Fruit fly (Drosophila melanogaster) whole organism, embryonic: ENCODE measurements around the gene Tango2.

Source experiments
- Ada2b ChIP-seq: fragments of 200-800 bp; sonication (Bioruptor generic); IDR thresholded peaks from 2 replicates; pipeline ENCODE4 v1.3.6; 2022; ENCODE audit warnings: missing biosample characterization, missing genetic modification characterization
- Bgb ChIP-seq: fragments of 200-800 bp; sonication (Bioruptor generic); IDR thresholded peaks from 2 replicates; pipeline ENCODE4 v1.3.6; 2022; ENCODE audit warnings: missing biosample characterization, missing genetic modification characterization; ENCODE audit not compliant: partially characterized antibody
- BtbVII ChIP-seq: fragments of 200-800 bp; sonication (Bioruptor generic); optimal IDR thresholded peaks from 3 replicates; lab custom pipeline; 2017; ENCODE audit warnings: missing biosample characterization, mild to moderate bottlenecking, missing genetic modification characterization
- CG10209 ChIP-seq: fragments of 200-800 bp; sonication (Bioruptor generic); optimal IDR thresholded peaks from 3 replicates; lab custom pipeline; 2017; ENCODE audit warnings: missing biosample characterization, mild to moderate bottlenecking, missing genetic modification characterization, missing genetic modification reagents
- CG11247 ChIP-seq: fragments of 200-800 bp; sonication (Bioruptor generic); IDR thresholded peaks from 2 replicates; pipeline ENCODE4 v1.3.6; 2022; ENCODE audit warnings: missing biosample characterization, missing genetic modification characterization
- CG11398 ChIP-seq: fragments of 200-800 bp; sonication (Bioruptor generic); optimal IDR thresholded peaks from 2 replicates; lab custom pipeline; 2016; ENCODE audit warnings: missing biosample characterization, missing genetic modification characterization
- CG12769 ChIP-seq: fragments of 200-800 bp; sonication (Bioruptor generic); optimal IDR thresholded peaks from 2 replicates; lab custom pipeline; 2019; ENCODE audit warnings: missing biosample characterization, mild to moderate bottlenecking, missing genetic modification characterization, moderate library complexity
- CG13296 ChIP-seq: fragments of 200-800 bp; sonication (Bioruptor generic); optimal IDR thresholded peaks from 3 replicates; lab custom pipeline; 2018; ENCODE audit warnings: missing biosample characterization, mild to moderate bottlenecking, missing genetic modification characterization
- CG13775 ChIP-seq: fragments of 200-800 bp; sonication (Bioruptor generic); optimal IDR thresholded peaks from 3 replicates; lab custom pipeline; 2017; ENCODE audit warnings: missing biosample characterization, mild to moderate bottlenecking, missing genetic modification characterization
- CG13894 ChIP-seq: fragments of 200-800 bp; sonication (Bioruptor generic); optimal IDR thresholded peaks from 3 replicates; lab custom pipeline; 2018; ENCODE audit warnings: missing biosample characterization, mild to moderate bottlenecking, missing genetic modification characterization, moderate library complexity
- CG14667 ChIP-seq: fragments of 200-800 bp; sonication (Bioruptor generic); IDR thresholded peaks from 2 replicates; pipeline ENCODE4 v1.3.6; 2022; ENCODE audit warnings: missing biosample characterization, missing genetic modification characterization
- CG1529 ChIP-seq: fragments of 200-800 bp; sonication (Bioruptor generic); optimal IDR thresholded peaks from 3 replicates; lab custom pipeline; 2018; ENCODE audit warnings: missing biosample characterization, missing genetic modification characterization
- CG17328 ChIP-seq: fragments of 200-800 bp; sonication (Bioruptor generic); IDR thresholded peaks from 2 replicates; pipeline ENCODE4 v1.3.6; 2022; ENCODE audit warnings: missing biosample characterization, missing genetic modification characterization
- CG1792 ChIP-seq: fragments of 200-800 bp; sonication (Bioruptor generic); optimal IDR thresholded peaks from 2 replicates; lab custom pipeline; 2016; ENCODE audit warnings: missing biosample characterization, missing genetic modification characterization
- CG2120 ChIP-seq: fragments of 200-800 bp; sonication (Bioruptor generic); optimal IDR thresholded peaks from 3 replicates; lab custom pipeline; 2016; ENCODE audit warnings: missing biosample characterization, missing genetic modification characterization
- CG2889 ChIP-seq: fragments of 200-800 bp; sonication (Bioruptor generic); IDR thresholded peaks from 3 replicates; pipeline ENCODE4 v1.3.6; 2022; ENCODE audit warnings: missing biosample characterization, missing genetic modification characterization
- CG31441 ChIP-seq: fragments of 200-800 bp; sonication (Bioruptor generic); IDR thresholded peaks from 2 replicates; pipeline ENCODE4 v1.3.6; 2022; ENCODE audit warnings: missing biosample characterization, missing genetic modification characterization
- CG4360 ChIP-seq: fragments of 200-800 bp; sonication (Bioruptor generic); IDR thresholded peaks from 2 replicates; pipeline ENCODE4 v1.3.6; 2022; ENCODE audit warnings: missing biosample characterization, missing genetic modification characterization
- CG4707 ChIP-seq: fragments of 200-800 bp; sonication (Bioruptor generic); optimal IDR thresholded peaks from 2 replicates; lab custom pipeline; 2018; ENCODE audit warnings: missing biosample characterization, mild to moderate bottlenecking, missing genetic modification characterization, moderate library complexity
- CG5180 ChIP-seq: fragments of 200-800 bp; sonication (Bioruptor generic); optimal IDR thresholded peaks from 3 replicates; lab custom pipeline; 2017; ENCODE audit warnings: missing biosample characterization, missing genetic modification characterization, mild to moderate bottlenecking, moderate library complexity, missing genetic modification reagents
- CG8765 ChIP-seq: fragments of 200-800 bp; sonication (Bioruptor generic); IDR thresholded peaks from 2 replicates; pipeline ENCODE4 v1.3.6; 2022; ENCODE audit warnings: missing biosample characterization, missing genetic modification characterization
- CG9727 ChIP-seq: fragments of 200-800 bp; sonication (Bioruptor generic); optimal IDR thresholded peaks from 3 replicates; lab custom pipeline; 2017; ENCODE audit warnings: missing biosample characterization, mild to moderate bottlenecking, missing genetic modification characterization
- CG9817 ChIP-seq: fragments of 200-800 bp; sonication (Bioruptor generic); optimal IDR thresholded peaks from 2 replicates; lab custom pipeline; 2018; ENCODE audit warnings: missing biosample characterization, mild to moderate bottlenecking, missing genetic modification characterization, moderate library complexity
- CG9876 ChIP-seq: fragments of 200-800 bp; sonication (Bioruptor generic); optimal IDR thresholded peaks from 2 replicates; lab custom pipeline; 2016; ENCODE audit warnings: missing biosample characterization, missing genetic modification characterization
- H15 ChIP-seq: fragments of 200-800 bp; sonication (Bioruptor generic); IDR thresholded peaks from 3 replicates; pipeline ENCODE4 v1.3.6; 2022; ENCODE audit warnings: missing biosample characterization, missing genetic modification characterization
- Lim3 ChIP-seq: fragments of 200-800 bp; sonication (Bioruptor generic); IDR thresholded peaks from 2 replicates; pipeline ENCODE4 v1.3.6; 2022; ENCODE audit warnings: missing biosample characterization, missing genetic modification characterization
- Max ChIP-seq: fragments of 200-800 bp; sonication (Bioruptor generic); optimal IDR thresholded peaks from 2 replicates; lab custom pipeline; 2016; ENCODE audit warnings: missing biosample characterization, mild to moderate bottlenecking, missing genetic modification characterization
- Meics ChIP-seq: fragments of 200-800 bp; sonication (Bioruptor generic); optimal IDR thresholded peaks from 2 replicates; lab custom pipeline; 2017; ENCODE audit warnings: missing biosample characterization, mild to moderate bottlenecking, missing genetic modification characterization
- NC2α ChIP-seq: fragments of 200-800 bp; sonication (Bioruptor generic); optimal IDR thresholded peaks from 2 replicates; lab custom pipeline; 2016; ENCODE audit warnings: missing biosample characterization, missing genetic modification characterization
- Side ChIP-seq: fragments of 200-800 bp; sonication (Bioruptor generic); optimal IDR thresholded peaks from 2 replicates; lab custom pipeline; 2016; ENCODE audit warnings: missing biosample characterization, missing genetic modification characterization
- ac ChIP-seq: fragments of 200-800 bp; sonication (Bioruptor generic); optimal IDR thresholded peaks from 3 replicates; lab custom pipeline; 2017; ENCODE audit warnings: missing biosample characterization, mild to moderate bottlenecking, missing genetic modification characterization
- aop ChIP-seq: fragments of 200-800 bp; sonication (Bioruptor generic); IDR thresholded peaks from 2 replicates; pipeline ENCODE4 v1.3.6; 2022; ENCODE audit warnings: missing biosample characterization, missing genetic modification characterization
- ato ChIP-seq: fragments of 200-800 bp; sonication (Bioruptor generic); IDR thresholded peaks from 2 replicates; pipeline ENCODE4 v1.3.6; 2022; ENCODE audit warnings: missing biosample characterization, missing genetic modification characterization; ENCODE audit not compliant: partially characterized antibody
- dysf ChIP-seq: fragments of 200-800 bp; sonication (Bioruptor generic); IDR thresholded peaks from 3 replicates; pipeline ENCODE4 v1.3.6; 2022; ENCODE audit warnings: missing biosample characterization, missing genetic modification characterization
- ems ChIP-seq: fragments of 200-800 bp; sonication (Bioruptor generic); optimal IDR thresholded peaks from 3 replicates; lab custom pipeline; 2016; ENCODE audit warnings: missing biosample characterization, missing genetic modification characterization
- fu2 ChIP-seq: fragments of 200-800 bp; sonication (Bioruptor generic); optimal IDR thresholded peaks from 2 replicates; lab custom pipeline; 2016; ENCODE audit warnings: missing biosample characterization, missing genetic modification characterization
- gem ChIP-seq: fragments of 200-800 bp; sonication (Bioruptor generic); optimal IDR thresholded peaks from 2 replicates; lab custom pipeline; 2019; ENCODE audit warnings: missing biosample characterization, mild to moderate bottlenecking, missing genetic modification characterization, moderate library complexity
- gfzf ChIP-seq: fragments of 200-800 bp; sonication (Bioruptor generic); optimal IDR thresholded peaks from 2 replicates; lab custom pipeline; 2016; ENCODE audit warnings: missing biosample characterization, mild to moderate bottlenecking, missing genetic modification characterization, moderate library complexity
- jigr1 ChIP-seq: fragments of 200-800 bp; sonication (Bioruptor generic); IDR thresholded peaks from 3 replicates; pipeline ENCODE4 v1.3.6; 2022; ENCODE audit warnings: missing biosample characterization, missing genetic modification characterization
- luna ChIP-seq: fragments of 200-800 bp; sonication (Bioruptor generic); optimal IDR thresholded peaks from 2 replicates; lab custom pipeline; 2016; ENCODE audit warnings: missing biosample characterization, missing genetic modification characterization
- mirr ChIP-seq: fragments of 200-800 bp; sonication (Bioruptor generic); optimal IDR thresholded peaks from 3 replicates; lab custom pipeline; 2018; ENCODE audit warnings: missing biosample characterization, mild to moderate bottlenecking, missing genetic modification characterization
- psq ChIP-seq: fragments of 200-800 bp; sonication (Bioruptor generic); optimal IDR thresholded peaks from 2 replicates; lab custom pipeline; 2017; ENCODE audit warnings: missing biosample characterization, missing genetic modification characterization
- sc ChIP-seq, 3 experiments: fragments of >200 bp in 2 of 3; fragments of 200-800 bp in 1 of 3; sonication (Bioruptor generic) in 1 of 3; optimal IDR thresholded peaks; 2 replicates in 2 of 3; 3 replicates in 1 of 3; lab custom pipeline; 2017; ENCODE audit warnings: mild to moderate bottlenecking in 1 of 3, missing biosample characterization in 1 of 3, missing genetic modification characterization in 1 of 3, missing genetic modification reagents in 1 of 3
- sna ChIP-seq: fragments of 200-800 bp; sonication (Bioruptor generic); IDR thresholded peaks from 2 replicates; pipeline ENCODE4 v1.3.6; 2022; ENCODE audit warnings: missing biosample characterization, missing genetic modification characterization; ENCODE audit not compliant: partially characterized antibody
- stc ChIP-seq: fragments of 200-800 bp; sonication (Bioruptor generic); IDR thresholded peaks from 2 replicates; pipeline ENCODE4 v1.3.6; 2022; ENCODE audit warnings: missing biosample characterization, missing genetic modification characterization
- sug ChIP-seq: fragments of 200-800 bp; optimal IDR thresholded peaks from 2 replicates; lab custom pipeline; 2019; ENCODE audit warnings: missing biosample characterization, mild to moderate bottlenecking, missing genetic modification characterization, moderate library complexity
- zf30C ChIP-seq: fragments of 200-800 bp; sonication (Bioruptor generic); optimal IDR thresholded peaks from 3 replicates; lab custom pipeline; 2018; ENCODE audit warnings: missing biosample characterization, mild to moderate bottlenecking, missing genetic modification characterization
- zfh1 ChIP-seq: fragments of 200-800 bp; sonication (Bioruptor generic); IDR thresholded peaks from 3 replicates; pipeline ENCODE4 v1.3.6; 2022; ENCODE audit warnings: missing biosample characterization, missing genetic modification characterization

The Tango2 gene

dm6 chrX:13639998-13640691, 23.4 kb downstream of the Tango2 start (continued):
- TF ChIP-seq fu2 (GFP tag; lab: Kevin White, UChicago) (peak; percentile 97), CG13296 (GFP tag; lab: Kevin White, UChicago) (peak; percentile 99), CG9727 (GFP tag; lab: Kevin White, UChicago) (peak; percentile 97), CG17328 (GFP tag; lab: Robert Waterston, UW) (peak; percentile 99), gem (peak; percentile 99), zf30C (GFP tag; lab: Kevin White, UChicago) (no peak), CG13775 (GFP tag; lab: Kevin White, UChicago) (peak; percentile 95), CG11398 (GFP tag; lab: Kevin White, UChicago) (peak; percentile 98), sug (tag; lab: Kevin White, UChicago) (peak; percentile 95), CG31441 (GFP tag; lab: Robert Waterston, UW) (peak; percentile 93), Meics (GFP tag; lab: Kevin White, UChicago) (peak; percentile 99), Ada2b (GFP tag; lab: Robert Waterston, UW) (peak; percentile 99), luna (GFP tag; lab: Kevin White, UChicago) (peak; percentile 96), CG5180 (GFP tag; lab: Kevin White, UChicago) (peak; percentile 93), mirr (GFP tag; lab: Kevin White, UChicago) (peak; percentile 99), ato (GFP tag; lab: Robert Waterston, UW) (peak; percentile 60; the same call in 1 of the 2 replicates), aop (GFP tag; lab: Robert Waterston, UW) (peak; percentile 95), sc (optimal IDR thresholded peaks at IDR 0.05; lab: Kevin White, UChicago) (no peak), sc (GFP tag; optimal IDR thresholded peaks at IDR 0.05; lab: Kevin White, UChicago) (peak; percentile 98), zfh1 (GFP tag; lab: Robert Waterston, UW) (peak; percentile 99), CG11247 (peak; percentile 99), CG9876 (peak; percentile 97), Max (peak; percentile 98), stc (GFP tag; lab: Robert Waterston, UW) (peak; percentile 99), Side (GFP tag; lab: Kevin White, UChicago) (peak; percentile 99), CG10209 (GFP tag; lab: Kevin White, UChicago) (peak; percentile 99), CG4707 (peak; percentile 98), CG1529 (GFP tag; lab: Kevin White, UChicago) (peak; percentile 98), CG9817 (tag; lab: Kevin White, UChicago) (peak; percentile 98), CG2889 (GFP tag; lab: Robert Waterston, UW) (peak; percentile 97), BtbVII (peak; percentile 98), dysf (GFP tag; lab: Robert Waterston, UW) (peak; percentile 99), CG1792 (GFP tag; lab: Kevin White, UChicago) (peak; percentile 98), CG8765 (GFP tag; lab: Robert Waterston, UW) (peak; percentile 97), Lim3 (peak; percentile 97), CG4360 (GFP tag; lab: Robert Waterston, UW) (peak; percentile 88), NC2α (GFP tag; lab: Kevin White, UChicago) (peak; percentile 98), jigr1 (GFP tag; lab: Robert Waterston, UW) (peak; percentile 98), CG14667 (GFP tag; lab: Robert Waterston, UW) (peak; percentile 98), CG13894 (tag; lab: Kevin White, UChicago) (peak; percentile 96), ems (GFP tag; lab: Kevin White, UChicago) (peak; percentile 99), H15 (GFP tag; lab: Robert Waterston, UW) (peak; percentile 99), ac (GFP tag; lab: Kevin White, UChicago) (peak; percentile 85), CG2120 (GFP tag; lab: Kevin White, UChicago) (peak; percentile 99), CG12769 (peak; percentile 99), Bgb (peak; percentile 66), psq (GFP tag; lab: Kevin White, UChicago) (peak; percentile 92), sna (GFP tag; lab: Robert Waterston, UW) (peak; percentile 62; the same call in 1 of the 2 replicates), gfzf (GFP tag; lab: Kevin White, UChicago) (peak; percentile 26)
